Worm (Caenorhabditis elegans) whole organism, midembryonic: Measurements from ENCODE around the gene C37E2.2.

Experiments
- T22C8.4 ChIP-seq: fragments of 200-800 bp; sonication (Bioruptor generic); IDR thresholded peaks from 2 replicates; pipeline ENCODE4 v1.3.6; 2022; ENCODE audit warnings: missing genetic modification characterization, missing compliant biosample characterization
- cog-1 ChIP-seq: sonication (generic microtip); optimal IDR thresholded peaks from 2 replicates; lab custom pipeline; 2016; ENCODE audit warnings: missing genetic modification characterization, missing compliant biosample characterization
- flt-1 ChIP-seq: fragments of 200-800 bp; sonication (Bioruptor generic); IDR thresholded peaks from 2 replicates; pipeline ENCODE4 v1.3.6; 2022; ENCODE audit warnings: missing genetic modification characterization, missing compliant biosample characterization
- klf-2 ChIP-seq: fragments of 200-800 bp; sonication (Bioruptor generic); conservative IDR thresholded peaks from 2 replicates; pipeline ENCODE4 v1.3.6; 2022; ENCODE audit warnings: missing genetic modification reagents, missing genetic modification characterization, missing compliant biosample characterization
- med-1 ChIP-seq: sonication (generic microtip); optimal IDR thresholded peaks from 2 replicates; lab custom pipeline; 2017; ENCODE audit warnings: missing genetic modification characterization, mild to moderate bottlenecking, missing compliant biosample characterization, antibody characterized with exemption, missing genetic modification reagents; ENCODE audit not compliant: insufficient read depth
- ref-1 ChIP-seq: fragments of 200-800 bp; sonication (Bioruptor generic); conservative IDR thresholded peaks from 2 replicates; pipeline ENCODE4 v1.3.6; 2022; ENCODE audit warnings: missing genetic modification reagents, missing genetic modification characterization, missing compliant biosample characterization
- tab-1 ChIP-seq: fragments of 200-800 bp; sonication (Bioruptor generic); IDR thresholded peaks from 2 replicates; pipeline ENCODE4 v1.3.6; 2022; ENCODE audit warnings: missing genetic modification characterization, missing compliant biosample characterization
- ztf-23 ChIP-seq: fragments of 200-800 bp; sonication (Bioruptor generic); IDR thresholded peaks from 2 replicates; pipeline ENCODE4 v1.3.6; 2022; ENCODE audit warnings: missing genetic modification reagents, missing genetic modification characterization, missing compliant biosample characterization

DNA sequence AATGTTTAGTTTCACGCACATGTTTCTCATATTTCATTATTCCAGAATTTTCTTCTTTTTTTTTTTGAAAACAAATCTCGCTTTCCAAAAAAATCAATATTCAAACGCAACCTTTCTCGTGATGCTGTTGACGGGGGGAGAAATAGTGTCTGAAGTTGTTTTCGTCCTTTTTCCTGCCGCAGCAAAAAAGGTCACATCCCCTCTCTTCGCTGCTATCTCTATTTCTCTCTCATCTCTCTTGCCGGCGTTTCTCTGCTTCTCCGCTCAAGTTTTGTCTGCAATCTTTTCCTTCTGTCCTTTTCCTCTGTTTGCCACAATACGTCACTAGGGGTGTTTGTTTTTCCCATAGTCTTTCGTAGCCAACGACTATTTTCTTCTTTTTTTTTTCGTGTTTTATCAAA lies 29.1 kb upstream of the C37E2.2 start:
- TF ChIP-seq T22C8.4 (GFP tag; lab: Robert Waterston, UW) (no peak), ztf-23 (no peak), ref-1 (GFP tag; lab: Robert Waterston, UW) (no peak), klf-2 (GFP tag; lab: Robert Waterston, UW) (no peak), flt-1 (GFP tag; lab: Robert Waterston, UW) (no peak), cog-1 (tag; lab: Kevin White, UChicago) (peak; percentile 14), med-1 (GFP tag; lab: Kevin White, UChicago) (no peak), tab-1 (GFP tag; lab: Robert Waterston, UW) (peak; percentile 28; the same call in 1 of the 2 replicates)
